Worm (Caenorhabditis elegans) whole organism, young adult: ENCODE measurements around the gene D2085.7.

ENCODE experiments used
- Y67H2A.10 ChIP-seq: fragments of 200-800 bp; sonication (Bioruptor generic); conservative IDR thresholded peaks from 2 replicates; pipeline ENCODE4 v1.3.6; 2022; ENCODE audit warnings: missing genetic modification reagents, missing genetic modification characterization, missing compliant biosample characterization
- attf-6 ChIP-seq: fragments of 200-800 bp; sonication (Bioruptor generic); IDR thresholded peaks from 2 replicates; pipeline ENCODE4 v1.3.6; 2022; ENCODE audit warnings: missing genetic modification reagents, missing genetic modification characterization, missing compliant biosample characterization
- efl-1 ChIP-seq: fragments of 150-350 bp; optimal IDR thresholded peaks from 2 replicates; lab custom pipeline; 2014; ENCODE audit warnings: missing biosample characterization, missing genetic modification reagents, missing genetic modification characterization
- hmg-1.2 ChIP-seq: fragments of 200-800 bp; sonication (Bioruptor generic); IDR thresholded peaks from 2 replicates; pipeline ENCODE4 v1.3.6; 2022; ENCODE audit warnings: missing genetic modification reagents, missing genetic modification characterization, missing compliant biosample characterization
- lir-1 ChIP-seq: fragments of 200-800 bp; sonication (Bioruptor generic); conservative IDR thresholded peaks from 2 replicates; pipeline ENCODE4 v1.3.6; 2022; ENCODE audit warnings: missing genetic modification reagents, missing genetic modification characterization, missing compliant biosample characterization
- nfya-2 ChIP-seq: fragments of 200-800 bp; sonication (Bioruptor generic); IDR thresholded peaks from 2 replicates; pipeline ENCODE4 v1.3.6; 2022; ENCODE audit warnings: missing genetic modification reagents, missing genetic modification characterization, missing compliant biosample characterization

- TF ChIP-seq Y67H2A.10 (GFP tag; lab: Robert Waterston, UW), result no peak
- no peak for TF ChIP-seq nfya-2
- TF ChIP-seq lir-1 (GFP tag; lab: Robert Waterston, UW), result no peak
- TF ChIP-seq hmg-1.2 (GFP tag; lab: Robert Waterston, UW), result no peak
- no peak for TF ChIP-seq efl-1
- TF ChIP-seq attf-6, result no peak
Observed at ce11 chrII:8616155-8616554, 25.0 kb upstream of the D2085.7 start.
